Worm (Caenorhabditis elegans): ENCODE results near the gene srd-68.

DNA sequence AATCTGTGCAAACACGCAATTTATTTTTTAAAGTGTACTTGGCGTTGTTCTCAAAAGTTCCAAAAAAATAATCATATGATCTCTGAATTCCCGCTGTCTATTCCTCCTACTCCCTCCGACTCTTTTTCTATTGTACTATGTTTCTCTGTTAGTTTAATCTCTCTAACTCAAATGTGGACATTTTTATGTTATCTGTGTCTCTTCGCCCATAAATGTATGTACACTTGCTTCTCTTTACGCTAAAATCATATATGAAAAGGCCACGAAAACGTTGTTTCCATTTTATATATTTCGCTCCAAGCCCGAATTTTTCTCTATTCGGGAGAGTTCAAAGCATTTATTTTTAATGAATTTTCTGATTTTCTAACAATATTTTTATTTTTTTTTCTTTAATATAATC lies 8.2 kb upstream of the srd-68 start:
- TF ChIP-seq elt-1 (tag; optimal IDR thresholded peaks at IDR 0.05; ENCODE audit: borderline replicate concordance, insufficient read depth) (no peak), pha-4 (tag; optimal IDR thresholded peaks at IDR 0.05) (no peak), flh-1 (GFP tag; optimal IDR thresholded peaks at IDR 0.05) (no peak), unc-62 (GFP tag; optimal IDR thresholded peaks at IDR 0.05) (no peak), nhr-2 (tag; optimal IDR thresholded peaks at IDR 0.05) (no peak), ztf-11 (tag; optimal IDR thresholded peaks at IDR 0.05) (no peak), ceh-83 (GFP tag; optimal IDR thresholded peaks at IDR 0.05) (no peak), elt-3 (tag; optimal IDR thresholded peaks at IDR 0.05) (no peak)

All from whole organism, mixed stage, embryonic.